Fruit fly (Drosophila melanogaster): ENCODE results near the gene Pak3.

Pak3 gene

DNA sequence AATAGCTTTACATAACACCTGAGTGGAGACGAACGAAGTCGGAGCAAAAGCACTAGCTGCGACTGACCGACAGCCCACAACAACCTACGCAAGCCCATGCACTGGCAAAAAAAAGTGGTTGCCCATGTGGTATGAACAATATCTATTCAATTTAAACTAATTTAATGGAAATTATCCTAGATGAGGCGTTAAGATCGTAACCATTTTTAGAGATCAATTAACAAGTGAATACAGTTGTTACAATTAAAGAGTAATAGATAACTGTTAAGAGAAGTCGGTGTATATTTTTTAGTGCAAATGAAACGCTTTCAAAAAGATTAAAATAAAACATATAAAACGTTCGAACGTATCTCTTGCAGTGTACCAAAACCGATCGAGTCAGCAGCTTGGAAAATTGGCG is 42.6 kb upstream of the Pak3 start (continued):
- TF ChIP-seq Awh (GFP tag; IDR thresholded peaks at IDR 0.05) (no peak), sisA (GFP tag; IDR thresholded peaks at IDR 0.05) (peak; percentile 36), abd-A (tag; optimal IDR thresholded peaks at IDR 0.05) (no peak), crp (GFP tag; optimal IDR thresholded peaks at IDR 0.05) (no peak), ara (GFP tag; IDR thresholded peaks at IDR 0.05) (no peak), sim (GFP tag; IDR thresholded peaks at IDR 0.05) (no peak), grau (tag; optimal IDR thresholded peaks at IDR 0.05) (peak; percentile 59), br (optimal IDR thresholded peaks at IDR 0.05) (no peak), CG12659 (GFP tag; optimal IDR thresholded peaks at IDR 0.05) (no peak), CG10147 (GFP tag; optimal IDR thresholded peaks at IDR 0.05) (no peak), ap (GFP tag; IDR thresholded peaks at IDR 0.05) (peak; percentile 52), tgo (GFP tag; IDR thresholded peaks at IDR 0.05) (peak; percentile 55; the same call in 2 of the 3 replicates), CG7839 (tag; optimal IDR thresholded peaks at IDR 0.05) (no peak), CG5180 (GFP tag; optimal IDR thresholded peaks at IDR 0.05) (peak; percentile 59), trem (tag; optimal IDR thresholded peaks at IDR 0.05) (peak; percentile 19), HLH3B (GFP tag; IDR thresholded peaks at IDR 0.05) (peak; percentile 55; the same call in 1 of the 2 replicates), CG18262 (tag; optimal IDR thresholded peaks at IDR 0.05) (peak; percentile 71), CG7357 (GFP tag; IDR thresholded peaks at IDR 0.05) (0 out of 3 replicates have a peak, but pooled peaks have one; percentile 34), CG15073 (GFP tag; optimal IDR thresholded peaks at IDR 0.05) (no peak), nerfin-2 (GFP tag; IDR thresholded peaks at IDR 0.05; ENCODE audit: partially characterized antibody) (no peak), Kr (GFP tag; optimal IDR thresholded peaks at IDR 0.05) (no peak), CG6654 (GFP tag; optimal IDR thresholded peaks at IDR 0.05) (no peak), Doc2 (GFP tag; IDR thresholded peaks at IDR 0.05) (no peak), Bdp1 (GFP tag; optimal IDR thresholded peaks at IDR 0.05) (no peak), trh (GFP tag; optimal IDR thresholded peaks at IDR 0.05) (no peak), Dfd (GFP tag; optimal IDR thresholded peaks at IDR 0.05) (no peak), CG1233 (GFP tag; optimal IDR thresholded peaks at IDR 0.05) (no peak), Gsc (GFP tag; IDR thresholded peaks at IDR 0.05) (no peak), CG9797 (GFP tag; optimal IDR thresholded peaks at IDR 0.05) (no peak), mirr (GFP tag; optimal IDR thresholded peaks at IDR 0.05) (no peak), ci (GFP tag; IDR thresholded peaks at IDR 0.05) (0 out of 3 replicates have a peak, but pooled peaks have one; percentile 39), Camta (GFP tag; optimal IDR thresholded peaks at IDR 0.05) (no peak), CG6175 (GFP tag; IDR thresholded peaks at IDR 0.05) (no peak), CG4328 (GFP tag; optimal IDR thresholded peaks at IDR 0.05) (peak; percentile 32), Ada2b (GFP tag; IDR thresholded peaks at IDR 0.05) (no peak), CG12942 (GFP tag; optimal IDR thresholded peaks at IDR 0.05) (no peak), CG2129 (GFP tag; IDR thresholded peaks at IDR 0.05; ENCODE audit: partially characterized antibody) (no peak), CG7556 (GFP tag; optimal IDR thresholded peaks at IDR 0.05) (peak; percentile 52), Xbp1 (GFP tag; optimal IDR thresholded peaks at IDR 0.05) (peak; percentile 49), CG2199 (GFP tag; IDR thresholded peaks at IDR 0.05) (no peak), CG10366 (GFP tag; IDR thresholded peaks at IDR 0.05) (0 out of 2 replicates have a peak, but pooled peaks have one; percentile 12), CG16815 (GFP tag; optimal IDR thresholded peaks at IDR 0.05) (no peak), Mes4 (GFP tag; optimal IDR thresholded peaks at IDR 0.05) (no peak), Scr (GFP tag; IDR thresholded peaks at IDR 0.05; ENCODE audit: partially characterized antibody) (no peak), NC2β (GFP tag; optimal IDR thresholded peaks at IDR 0.05) (no peak), Hand (GFP tag; optimal IDR thresholded peaks at IDR 0.05) (no peak), Hr3 (GFP tag; optimal IDR thresholded peaks at IDR 0.05) (peak; percentile 5), Gug (GFP tag; IDR thresholded peaks at IDR 0.05) (no peak), D19B (GFP tag; optimal IDR thresholded peaks at IDR 0.05) (no peak), Fer1 (GFP tag; optimal IDR thresholded peaks at IDR 0.05) (no peak), CG7271 (tag; optimal IDR thresholded peaks at IDR 0.05) (no peak), crc (GFP tag; optimal IDR thresholded peaks at IDR 0.05) (no peak)
